Fruit fly (Drosophila melanogaster): ENCODE results near the gene Cyp4ac1.

The Cyp4ac1 gene

DNA sequence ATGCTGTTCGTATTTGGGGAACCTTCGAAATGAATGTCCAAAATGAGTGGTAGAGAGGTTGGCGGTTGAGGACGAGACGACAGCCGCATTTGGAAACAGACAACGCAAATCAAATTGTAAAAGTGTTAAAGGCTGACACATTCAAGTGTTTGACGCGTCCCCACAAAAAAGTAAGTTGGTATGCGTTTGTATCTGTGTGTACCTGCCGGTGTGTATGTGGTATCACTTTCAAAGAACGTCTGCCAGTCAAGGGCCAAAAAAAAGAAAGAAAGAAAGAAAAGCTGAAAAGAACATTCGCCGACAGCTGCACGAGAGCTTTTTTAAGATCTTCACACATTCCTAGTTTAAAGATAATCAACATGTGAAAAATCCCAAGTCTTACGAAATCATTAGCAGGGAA is 16.0 kb upstream of the Cyp4ac1 start:
- TF ChIP-seq tai (GFP tag; optimal IDR thresholded peaks at IDR 0.05) = no peak
- TF ChIP-seq psq (GFP tag; optimal IDR thresholded peaks at IDR 0.05) = no peak
- no peak for TF ChIP-seq Vsx2 (GFP tag; optimal IDR thresholded peaks at IDR 0.05; ENCODE audit: partially characterized antibody)
- TF ChIP-seq br (GFP tag; optimal IDR thresholded peaks at IDR 0.05) = no peak
- TF ChIP-seq Hr83 (GFP tag; optimal IDR thresholded peaks at IDR 0.05; ENCODE audit: poor library complexity, severe bottlenecking) = no peak
- TF ChIP-seq dl (GFP tag; optimal IDR thresholded peaks at IDR 0.05; ENCODE audit: insufficient read depth in 1 of 2, partially characterized antibody in 2 of 2) = no peak
- TF ChIP-seq sv (GFP tag; optimal IDR thresholded peaks at IDR 0.05) = no peak
- TF ChIP-seq fru (GFP tag; optimal IDR thresholded peaks at IDR 0.05) = no peak
- TF ChIP-seq woc (GFP tag; optimal IDR thresholded peaks at IDR 0.05) = no peak

dm6 chr2L:5248582-5248981 is 15.2 kb upstream of the Cyp4ac1 start:
- no peak for TF ChIP-seq Rel (GFP tag; optimal IDR thresholded peaks at IDR 0.05)
- TF ChIP-seq Rel (tag; optimal IDR thresholded peaks at IDR 0.05) = peak; percentile 80
- TF ChIP-seq tai (GFP tag; optimal IDR thresholded peaks at IDR 0.05) = no peak

- TF ChIP-seq Hnf4 (GFP tag; optimal IDR thresholded peaks at IDR 0.05) = peak; percentile 75
- TF ChIP-seq CG32264 (GFP tag; optimal IDR thresholded peaks at IDR 0.05) = peak; percentile 32
- TF ChIP-seq Rel (GFP tag; optimal IDR thresholded peaks at IDR 0.05) = no peak
- peak; percentile 36 for TF ChIP-seq Rel (tag; optimal IDR thresholded peaks at IDR 0.05)
- TF ChIP-seq brk (GFP tag; optimal IDR thresholded peaks at IDR 0.05) = peak; percentile 62
- TF ChIP-seq foxo (GFP tag; optimal IDR thresholded peaks at IDR 0.05) = peak in 1 of 2 experiments; percentile 80
- peak; percentile 63 for TF ChIP-seq OdsH (GFP tag; optimal IDR thresholded peaks at IDR 0.05)
- TF ChIP-seq tai (GFP tag; optimal IDR thresholded peaks at IDR 0.05) = peak; percentile 51
- TF ChIP-seq dmrt93B (GFP tag; optimal IDR thresholded peaks at IDR 0.05) = peak; percentile 18
- peak; percentile 41 for TF ChIP-seq Hr83 (GFP tag; optimal IDR thresholded peaks at IDR 0.05; ENCODE audit: poor library complexity, severe bottlenecking)
- peak; percentile 26 for TF ChIP-seq Jra (GFP tag; optimal IDR thresholded peaks at IDR 0.05)
- no peak for TF ChIP-seq Abd-B (GFP tag; optimal IDR thresholded peaks at IDR 0.05)
- no peak for TF ChIP-seq sage (GFP tag; optimal IDR thresholded peaks at IDR 0.05)
- peak; percentile 81 for TF ChIP-seq fru (GFP tag; optimal IDR thresholded peaks at IDR 0.05)
- peak; percentile 77 for TF ChIP-seq CrebA (GFP tag; optimal IDR thresholded peaks at IDR 0.05; ENCODE audit: borderline replicate concordance)
- no peak for TF ChIP-seq dsf (GFP tag; optimal IDR thresholded peaks at IDR 0.05; ENCODE audit: borderline replicate concordance)
- peak; percentile 73 for TF ChIP-seq ey (GFP tag; optimal IDR thresholded peaks at IDR 0.05)
- TF ChIP-seq Vsx2 (GFP tag; optimal IDR thresholded peaks at IDR 0.05; ENCODE audit: partially characterized antibody) = no peak
- peak; percentile 75 for TF ChIP-seq psq (GFP tag; optimal IDR thresholded peaks at IDR 0.05)
- TF ChIP-seq h (GFP tag; optimal IDR thresholded peaks at IDR 0.05) = peak; percentile 84
- TF ChIP-seq rgr (GFP tag; optimal IDR thresholded peaks at IDR 0.05) = peak; percentile 67
- TF ChIP-seq lola (GFP tag; optimal IDR thresholded peaks at IDR 0.05) = no peak
- peak; percentile 71 for TF ChIP-seq HLH106 (tag; optimal IDR thresholded peaks at IDR 0.05)
- TF ChIP-seq CG9705 (GFP tag; optimal IDR thresholded peaks at IDR 0.05) = peak; percentile 61
- TF ChIP-seq br (GFP tag; optimal IDR thresholded peaks at IDR 0.05) = peak; percentile 84
- TF ChIP-seq Hr78 (GFP tag; optimal IDR thresholded peaks at IDR 0.05) = no peak
- peak; percentile 87 for TF ChIP-seq woc (GFP tag; optimal IDR thresholded peaks at IDR 0.05)
- peak; percentile 71 for TF ChIP-seq Sp1 (GFP tag; optimal IDR thresholded peaks at IDR 0.05)
Observed at dm6 chr2L:5249766-5250165, 14.0 kb upstream of the Cyp4ac1 start.

dm6 chr2L:5251150-5251549 is 12.7 kb upstream of the Cyp4ac1 start:
- TF ChIP-seq CG9705 (GFP tag; optimal IDR thresholded peaks at IDR 0.05) = no peak

- TF ChIP-seq CG9705 (GFP tag; optimal IDR thresholded peaks at IDR 0.05) = no peak
- TF ChIP-seq HLH106 (tag; optimal IDR thresholded peaks at IDR 0.05) = peak; percentile 15
- TF ChIP-seq Vsx2 (GFP tag; optimal IDR thresholded peaks at IDR 0.05; ENCODE audit: partially characterized antibody) = no peak
Observed at dm6 chr2L:5251725-5252124, 12.1 kb upstream of the Cyp4ac1 start.
